Fruit fly (Drosophila melanogaster): Measurements from ENCODE around the gene CG33985.
A peak's percentile ranks its signal among the peaks of the same experiment; 100 is the strongest.

The CG33985 gene

dm6 chr3L:15531423-15532325, 5.1 kb upstream of the CG33985 start, which contains the start of gene CG43248:
CG43248 (minus strand) TSS chr3L:15531473.
- no peak for TF ChIP-seq GATAd (GFP tag; optimal IDR thresholded peaks at IDR 0.05)
- no peak for TF ChIP-seq pan (optimal IDR thresholded peaks at IDR 0.05)
- TF ChIP-seq sv (GFP tag; optimal IDR thresholded peaks at IDR 0.05) = no peak
- no peak for TF ChIP-seq Hnf4 (GFP tag; optimal IDR thresholded peaks at IDR 0.05)
- TF ChIP-seq jim (GFP tag; optimal IDR thresholded peaks at IDR 0.05) = no peak
- TF ChIP-seq dmrt93B (GFP tag; optimal IDR thresholded peaks at IDR 0.05) = no peak
- TF ChIP-seq OdsH (GFP tag; optimal IDR thresholded peaks at IDR 0.05) = no peak
- TF ChIP-seq Dfd (GFP tag; optimal IDR thresholded peaks at IDR 0.05) = no peak
- TF ChIP-seq dsf (GFP tag; optimal IDR thresholded peaks at IDR 0.05; ENCODE audit: borderline replicate concordance) = no peak
- no peak for TF ChIP-seq rgr (GFP tag; optimal IDR thresholded peaks at IDR 0.05)
- no peak for TF ChIP-seq woc (GFP tag; optimal IDR thresholded peaks at IDR 0.05)
- no peak for TF ChIP-seq usp (GFP tag; optimal IDR thresholded peaks at IDR 0.05)
- TF ChIP-seq CrebA (GFP tag; optimal IDR thresholded peaks at IDR 0.05; ENCODE audit: borderline replicate concordance) = no peak

dm6 chr3L:15530638-15531225, 4.1 kb upstream of the CG33985 start:
- TF ChIP-seq Vsx2 (GFP tag; optimal IDR thresholded peaks at IDR 0.05; ENCODE audit: partially characterized antibody) (no peak), CrebA (GFP tag; optimal IDR thresholded peaks at IDR 0.05; ENCODE audit: borderline replicate concordance) (no peak), Hnf4 (GFP tag; optimal IDR thresholded peaks at IDR 0.05) (peak; percentile 25), h (GFP tag; optimal IDR thresholded peaks at IDR 0.05) (peak; percentile 54), CG32264 (GFP tag; optimal IDR thresholded peaks at IDR 0.05) (no peak), sage (GFP tag; optimal IDR thresholded peaks at IDR 0.05) (peak; percentile 64), foxo (GFP tag; optimal IDR thresholded peaks at IDR 0.05) (no peak), pan (optimal IDR thresholded peaks at IDR 0.05) (no peak), GATAd (GFP tag; optimal IDR thresholded peaks at IDR 0.05) (no peak), brk (GFP tag; optimal IDR thresholded peaks at IDR 0.05) (peak; percentile 58), rgr (GFP tag; optimal IDR thresholded peaks at IDR 0.05) (peak; percentile 26), fru (GFP tag; optimal IDR thresholded peaks at IDR 0.05) (peak; percentile 41), OdsH (GFP tag; optimal IDR thresholded peaks at IDR 0.05) (peak; percentile 47), Hr83 (GFP tag; optimal IDR thresholded peaks at IDR 0.05; ENCODE audit: poor library complexity, severe bottlenecking) (no peak), br (GFP tag; optimal IDR thresholded peaks at IDR 0.05) (peak; percentile 15), dsf (GFP tag; optimal IDR thresholded peaks at IDR 0.05; ENCODE audit: borderline replicate concordance) (no peak), Sp1 (GFP tag; optimal IDR thresholded peaks at IDR 0.05) (peak; percentile 50), sv (GFP tag; optimal IDR thresholded peaks at IDR 0.05) (no peak)

- TF ChIP-seq ey (GFP tag; optimal IDR thresholded peaks at IDR 0.05) (no peak), usp (GFP tag; optimal IDR thresholded peaks at IDR 0.05) (no peak), Rel (GFP tag; optimal IDR thresholded peaks at IDR 0.05) (no peak), Rel (tag; optimal IDR thresholded peaks at IDR 0.05) (no peak), GATAd (GFP tag; optimal IDR thresholded peaks at IDR 0.05) (no peak), sage (GFP tag; optimal IDR thresholded peaks at IDR 0.05) (no peak), sv (GFP tag; optimal IDR thresholded peaks at IDR 0.05) (no peak), br (GFP tag; optimal IDR thresholded peaks at IDR 0.05) (no peak), Abd-B (GFP tag; optimal IDR thresholded peaks at IDR 0.05) (no peak), brk (GFP tag; optimal IDR thresholded peaks at IDR 0.05) (no peak), Mio (GFP tag; optimal IDR thresholded peaks at IDR 0.05) (no peak)
Observed at dm6 chr3L:15530071-15530470, 3.5 kb upstream of the CG33985 start.

- TF ChIP-seq dl (GFP tag; optimal IDR thresholded peaks at IDR 0.05; ENCODE audit: insufficient read depth in 1 of 2, partially characterized antibody in 2 of 2) (no peak), CG9705 (GFP tag; optimal IDR thresholded peaks at IDR 0.05) (no peak), sv (GFP tag; optimal IDR thresholded peaks at IDR 0.05) (no peak), foxo (GFP tag; optimal IDR thresholded peaks at IDR 0.05) (no peak), brk (GFP tag; optimal IDR thresholded peaks at IDR 0.05) (no peak), Vsx2 (GFP tag; optimal IDR thresholded peaks at IDR 0.05; ENCODE audit: partially characterized antibody) (no peak), usp (GFP tag; optimal IDR thresholded peaks at IDR 0.05) (no peak), Hnf4 (GFP tag; optimal IDR thresholded peaks at IDR 0.05) (no peak), Dfd (GFP tag; optimal IDR thresholded peaks at IDR 0.05) (no peak), ey (GFP tag; optimal IDR thresholded peaks at IDR 0.05) (no peak), GATAd (GFP tag; optimal IDR thresholded peaks at IDR 0.05) (no peak), psq (GFP tag; optimal IDR thresholded peaks at IDR 0.05) (no peak), HLH106 (tag; optimal IDR thresholded peaks at IDR 0.05) (no peak), Sp1 (GFP tag; optimal IDR thresholded peaks at IDR 0.05) (no peak), lola (GFP tag; optimal IDR thresholded peaks at IDR 0.05) (no peak)
Observed at dm6 chr3L:15529143-15529542, 2.5 kb upstream of the CG33985 start, which contains the start of gene obst-H. obst-H (minus strand) TSS chr3L:15529243.
